Worm (Caenorhabditis elegans): Measurements from ENCODE around the gene Y37E11AL.9.

ce11 chrIV:3688050-3688449, 12.4 kb downstream of the Y37E11AL.9 start:
- TF ChIP-seq snpc-4 (tag; optimal IDR thresholded peaks at IDR 0.05) (no peak), mdl-1 (tag; optimal IDR thresholded peaks at IDR 0.05) (no peak), ceh-90 (tag; optimal IDR thresholded peaks at IDR 0.05) (no peak), aly-2 (tag; optimal IDR thresholded peaks at IDR 0.05) (no peak), ztf-4 (tag; optimal IDR thresholded peaks at IDR 0.05) (no peak), fkh-10 (GFP tag; optimal IDR thresholded peaks at IDR 0.05) (no peak), aha-1 (tag; optimal IDR thresholded peaks at IDR 0.05) (no peak), lin-35 (GFP tag; optimal IDR thresholded peaks at IDR 0.05) (no peak), rnt-1 (tag; optimal IDR thresholded peaks at IDR 0.05) (no peak), jun-1 (tag; optimal IDR thresholded peaks at IDR 0.05) (no peak), unc-62 (GFP tag; optimal IDR thresholded peaks at IDR 0.05) (no peak)
